Fruit fly (Drosophila melanogaster) whole organism: Measurements from ENCODE around the gene Tbc1d22.

Experiments used
- CG8478 ChIP-seq: fragments of >200 bp; optimal IDR thresholded peaks from 2 replicates; lab custom pipeline; 2018; ENCODE audit warnings: inconsistent platforms
- Dll ChIP-seq: fragments of >200 bp; optimal IDR thresholded peaks from 2 replicates; lab custom pipeline; 2017
- EcR ChIP-seq, 2 experiments: fragments of >200 bp; optimal IDR thresholded peaks; 2 replicates each; lab custom pipeline; 2017; ENCODE audit warnings: missing biosample characterization in 2 of 2, missing genetic modification characterization in 2 of 2, missing genetic modification reagents in 2 of 2
- pan ChIP-seq: fragments of >200 bp; optimal IDR thresholded peaks from 2 replicates; lab custom pipeline; 2017
- psq ChIP-seq: fragments of >200 bp; optimal IDR thresholded peaks from 2 replicates; lab custom pipeline; 2017
- usp ChIP-seq: fragments of >200 bp; optimal IDR thresholded peaks from 2 replicates; lab custom pipeline; 2017; ENCODE audit warnings: missing biosample characterization, missing genetic modification characterization, mixed read lengths

DNA sequence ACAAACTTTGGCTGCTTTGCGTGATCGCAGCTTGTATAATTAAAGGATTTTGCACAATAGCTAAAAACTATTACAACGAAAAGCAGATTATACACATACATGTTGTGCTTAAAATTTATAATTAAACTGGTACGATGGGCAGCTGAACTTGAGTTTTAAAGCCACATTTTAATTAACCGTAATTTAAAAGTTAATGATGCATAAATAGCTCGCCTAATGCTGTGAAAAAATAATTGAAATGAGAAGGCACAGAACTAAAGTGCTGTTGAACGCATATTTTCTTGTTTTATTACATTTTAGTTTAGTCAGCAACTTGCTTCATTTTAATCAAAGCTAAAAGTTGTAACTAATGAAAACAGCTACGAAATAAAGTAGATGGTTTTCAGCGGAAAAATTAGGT lies 27.6 kb downstream of the Tbc1d22 start, which contains the start of gene Obp93a:
- TF ChIP-seq psq (lab: Kevin White, UChicago) (no peak), pan (lab: Kevin White, UChicago) (no peak), usp (GFP tag; lab: Kevin White, UChicago) (no peak), CG8478 (lab: Kevin White, UChicago) (no peak), Dll (no peak), EcR (GFP tag; optimal IDR thresholded peaks at IDR 0.05; lab: Kevin White, UChicago) (no peak)
